Worm (Caenorhabditis elegans): Measurements from ENCODE around the gene enri-2.
"Not testable (repeated sequence)": the region's sequence is repeated elsewhere in the genome, so short reads cannot be mapped to it uniquely, and the experiment has no call there.

enri-2 gene

ce11 chrX:14520463-14520862 lies 25.2 kb upstream of the enri-2 start, which contains the start of gene D1025.1:
TSS of gene D1025.1 (plus strand) at chrX:14520763.
- TF ChIP-seq snpc-1.2 (GFP tag; IDR thresholded peaks at IDR 0.05) = no peak
- TF ChIP-seq ztf-11 (tag; optimal IDR thresholded peaks at IDR 0.05) = no peak
- no peak for TF ChIP-seq saeg-2 (GFP tag; IDR thresholded peaks at IDR 0.05)
- TF ChIP-seq skn-1 (tag; optimal IDR thresholded peaks at IDR 0.05) = no peak
- no peak for TF ChIP-seq rbr-2 (tag; optimal IDR thresholded peaks at IDR 0.05)
- TF ChIP-seq cey-2 (tag; optimal IDR thresholded peaks at IDR 0.05; ENCODE audit: borderline replicate concordance, insufficient read depth) = no peak
- TF ChIP-seq nhr-48 (tag; optimal IDR thresholded peaks at IDR 0.05) = no peak
- no peak for TF ChIP-seq zag-1 (tag; optimal IDR thresholded peaks at IDR 0.05)
- TF ChIP-seq mxl-2 (GFP tag; conservative IDR thresholded peaks at IDR 0.05) = no peak
- no peak for TF ChIP-seq ctbp-1 (GFP tag; IDR thresholded peaks at IDR 0.05)
- no peak for TF ChIP-seq arid-1 (GFP tag; conservative IDR thresholded peaks at IDR 0.05)
- TF ChIP-seq nhr-28 (tag; optimal IDR thresholded peaks at IDR 0.05) = no peak
- TF ChIP-seq egl-43 (GFP tag; IDR thresholded peaks at IDR 0.05) = no peak

DNA sequence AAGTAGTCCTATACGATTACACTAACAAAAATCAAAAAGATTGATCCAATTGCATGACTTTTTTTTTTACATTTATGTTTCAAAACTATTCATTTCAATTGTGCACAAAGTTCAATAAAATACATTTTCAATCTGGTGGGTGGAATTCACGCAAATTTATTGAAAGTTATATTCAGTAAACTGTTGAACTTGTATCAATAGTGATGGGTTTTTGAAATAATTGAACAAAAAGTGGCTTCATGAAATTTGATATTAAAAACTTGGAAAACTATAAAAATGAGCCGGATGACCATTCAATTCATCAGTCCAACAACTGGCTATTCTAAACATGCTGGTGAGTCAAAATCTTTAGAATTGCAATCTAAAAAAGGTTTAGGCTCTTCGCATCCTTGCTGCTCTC lies 22.4 kb upstream of the enri-2 start, which contains the start of gene nspc-16:
nspc-16 (plus strand) TSS at position 301 of the 400 bp plus-strand sequence.
- TF ChIP-seq mes-2 (tag; optimal IDR thresholded peaks at IDR 0.05; ENCODE audit: poor library complexity, severe bottlenecking) (no peak), nhr-111 (GFP tag; optimal IDR thresholded peaks at IDR 0.05) (no peak), gei-8 (GFP tag; optimal IDR thresholded peaks at IDR 0.05) (no peak), pqm-1 (tag; optimal IDR thresholded peaks at IDR 0.05) (no peak), ama-1 (optimal IDR thresholded peaks at IDR 0.05) (no peak), set-16 (GFP tag; IDR thresholded peaks at IDR 0.05) (no peak), nhr-48 (tag; optimal IDR thresholded peaks at IDR 0.05) (no peak), F37D6.2 (tag; optimal IDR thresholded peaks at IDR 0.05) (no peak), nhr-11 (tag; optimal IDR thresholded peaks at IDR 0.05) (no peak), tag-97 (GFP tag; IDR thresholded peaks at IDR 0.05) (no peak)

ce11 chrX:14525081-14525324 lies 20.6 kb upstream of the enri-2 start, which contains the start of gene nspc-17:
TSS of gene nspc-17 (minus strand) at chrX:14525181.
- not testable (repeated sequence) for TF ChIP-seq mxl-2 (GFP tag; conservative IDR thresholded peaks at IDR 0.05); snpc-1.2 (GFP tag; IDR thresholded peaks at IDR 0.05); nhr-42 (GFP tag; IDR thresholded peaks at IDR 0.05)

DNA sequence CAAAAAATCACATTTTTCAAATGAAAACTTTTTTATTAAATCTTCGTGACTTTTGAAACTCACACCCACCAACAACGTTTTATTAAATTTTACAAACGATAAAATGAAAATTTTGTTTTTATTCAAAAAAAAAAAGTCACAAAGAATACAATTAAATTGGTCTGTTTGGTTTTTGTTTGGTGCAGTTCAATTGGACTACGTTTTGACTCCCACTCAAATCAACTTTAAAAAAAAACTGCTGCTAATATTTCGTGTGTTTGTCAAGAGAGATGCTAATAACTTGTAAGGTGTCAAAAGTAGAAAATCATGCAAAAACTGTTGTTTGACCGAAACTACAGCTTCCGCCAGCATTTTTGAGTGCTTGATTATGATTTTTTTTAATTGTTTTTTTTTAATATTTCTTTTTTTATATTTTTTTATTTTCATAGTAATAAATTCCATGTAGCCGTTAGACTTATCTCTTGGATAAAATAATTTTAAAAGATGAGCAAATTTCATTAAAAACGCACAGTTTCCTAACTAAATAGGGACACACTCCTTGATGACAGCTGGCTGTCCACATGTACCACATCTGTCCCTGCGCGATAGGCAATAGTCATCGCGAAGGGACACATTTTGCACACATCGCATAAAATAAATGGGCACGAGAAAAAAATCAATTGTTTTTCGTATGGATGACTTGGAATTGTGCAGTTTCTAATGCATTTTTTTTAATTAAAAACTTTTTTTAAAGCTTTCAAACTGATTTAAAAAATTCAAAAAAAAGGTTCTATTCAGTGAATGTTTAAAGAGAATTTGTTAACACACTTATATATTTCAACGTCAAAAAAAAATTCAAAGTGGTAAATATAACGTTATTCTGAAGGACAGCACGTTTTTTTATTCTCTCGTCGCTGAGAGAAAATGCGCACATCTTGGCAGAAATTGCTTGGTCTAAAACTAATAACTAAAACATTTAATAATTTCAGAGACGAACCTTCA lies 20.0 kb upstream of the enri-2 start:
- TF ChIP-seq lin-38 (GFP tag; IDR thresholded peaks at IDR 0.05) (peak; percentile 91), duxl-1 (tag; optimal IDR thresholded peaks at IDR 0.05; ENCODE audit: poor library complexity) (peak; percentile 99), zip-2 (tag; optimal IDR thresholded peaks at IDR 0.05) (peak; percentile 98), lin-1 (GFP tag; IDR thresholded peaks at IDR 0.05) (peak; percentile 97), cey-2 (tag; optimal IDR thresholded peaks at IDR 0.05; ENCODE audit: borderline replicate concordance, insufficient read depth) (peak; percentile 33), tra-1 (GFP tag; IDR thresholded peaks at IDR 0.05) (peak; percentile 99), spr-3 (GFP tag; optimal IDR thresholded peaks at IDR 0.05) (peak; percentile 98), T26A8.4 (GFP tag; IDR thresholded peaks at IDR 0.05) (peak; percentile 100), dmd-9 (GFP tag; IDR thresholded peaks at IDR 0.05) (peak; percentile 93), aha-1 (tag) (peak; percentile 98), F10B5.3 (tag; optimal IDR thresholded peaks at IDR 0.05) (peak; percentile 98), F49E8.2 (tag; optimal IDR thresholded peaks at IDR 0.05; ENCODE audit: borderline replicate concordance) (peak; percentile 48), unc-62 (GFP tag; optimal IDR thresholded peaks at IDR 0.05 in 1 of 2) (peak; percentile 92 to 100), unc-62 (tag; optimal IDR thresholded peaks at IDR 0.05) (peak; percentile 92), daf-19 (GFP tag; conservative IDR thresholded peaks at IDR 0.05) (peak; percentile 99), nhr-76 (tag; optimal IDR thresholded peaks at IDR 0.05) (peak; percentile 80), zfp-2 (tag; optimal IDR thresholded peaks at IDR 0.05) (peak; percentile 88), Y5F2A.4 (GFP tag; optimal IDR thresholded peaks at IDR 0.05) (peak; percentile 97), mep-1 (tag; optimal IDR thresholded peaks at IDR 0.05) (peak; percentile 100), lin-29 (GFP tag; IDR thresholded peaks at IDR 0.05) (peak; percentile 98), D1046.2 (GFP tag; IDR thresholded peaks at IDR 0.05) (peak; percentile 95), T20F7.1 (GFP tag; optimal IDR thresholded peaks at IDR 0.05) (peak; percentile 93), snpc-1.2 (GFP tag; IDR thresholded peaks at IDR 0.05) (peak; percentile 41; the same call in 1 of the 2 replicates), lin-15B (tag; optimal IDR thresholded peaks at IDR 0.05) (peak; percentile 71)

Data from whole organism, L4 larva.